Fruit fly (Drosophila melanogaster) whole organism, adult: Measurements from ENCODE around the gene mtSSB.

ENCODE experiments used
- CG11617 ChIP-seq: fragments of 200-800 bp; sonication (Bioruptor generic); optimal IDR thresholded peaks from 2 replicates; lab custom pipeline; 2017; ENCODE audit warnings: mild to moderate bottlenecking, missing biosample characterization, missing genetic modification reagents, missing genetic modification characterization
- CG12768 ChIP-seq: fragments of 200-800 bp; sonication (Bioruptor generic); optimal IDR thresholded peaks from 2 replicates; lab custom pipeline; 2017; ENCODE audit warnings: missing biosample characterization, missing genetic modification characterization, mild to moderate bottlenecking, moderate library complexity, missing genetic modification reagents
- CG14711 ChIP-seq: fragments of 200-800 bp; sonication (Bioruptor generic); optimal IDR thresholded peaks from 2 replicates; lab custom pipeline; 2018; ENCODE audit warnings: missing biosample characterization, mild to moderate bottlenecking, missing genetic modification characterization, moderate library complexity
- CG1620 ChIP-seq: fragments of 200-800 bp; sonication (Bioruptor generic); optimal IDR thresholded peaks from 2 replicates; lab custom pipeline; 2016; ENCODE audit warnings: missing biosample characterization, missing genetic modification characterization
- CG33017 ChIP-seq: fragments of 200-800 bp; sonication (Bioruptor generic); optimal IDR thresholded peaks from 2 replicates; lab custom pipeline; 2018; ENCODE audit warnings: missing biosample characterization, mild to moderate bottlenecking, missing genetic modification characterization, moderate library complexity
- CG5204 ChIP-seq: fragments of 200-800 bp; sonication (Bioruptor generic); optimal IDR thresholded peaks from 2 replicates; lab custom pipeline; 2016; ENCODE audit warnings: missing biosample characterization, missing genetic modification characterization
- CG7045 ChIP-seq: fragments of 200-800 bp; sonication (Bioruptor generic); optimal IDR thresholded peaks from 2 replicates; lab custom pipeline; 2017; ENCODE audit warnings: missing biosample characterization, mild to moderate bottlenecking, missing genetic modification characterization
- CG7101 ChIP-seq: fragments of 200-800 bp; sonication (Bioruptor generic); optimal IDR thresholded peaks from 2 replicates; lab custom pipeline; 2018; ENCODE audit warnings: missing biosample characterization, mild to moderate bottlenecking, missing genetic modification characterization, moderate library complexity
- Clk ChIP-seq: fragments of 200-800 bp; sonication (Bioruptor generic); optimal IDR thresholded peaks from 2 replicates; lab custom pipeline; 2017; ENCODE audit warnings: missing biosample characterization, missing genetic modification characterization
- Crg-1 ChIP-seq: fragments of 200-800 bp; sonication (Bioruptor generic); optimal IDR thresholded peaks from 2 replicates; lab custom pipeline; 2016; ENCODE audit warnings: missing biosample characterization, missing genetic modification characterization
- Hr96 ChIP-seq: fragments of 200-800 bp; sonication (Bioruptor generic); optimal IDR thresholded peaks from 2 replicates; lab custom pipeline; 2016; ENCODE audit warnings: missing biosample characterization, missing genetic modification characterization
- Mnt ChIP-seq: fragments of 200-800 bp; sonication (Bioruptor generic); optimal IDR thresholded peaks from 2 replicates; lab custom pipeline; 2016; ENCODE audit warnings: missing biosample characterization, mild to moderate bottlenecking, missing genetic modification characterization
- bab1 ChIP-seq: fragments of 200-800 bp; sonication (Bioruptor generic); optimal IDR thresholded peaks from 3 replicates; lab custom pipeline; 2019; ENCODE audit warnings: missing biosample characterization, mild to moderate bottlenecking, missing genetic modification characterization, moderate library complexity
- cic ChIP-seq: fragments of 200-800 bp; sonication (Bioruptor generic); optimal IDR thresholded peaks from 2 replicates; lab custom pipeline; 2017; ENCODE audit warnings: missing biosample characterization, mild to moderate bottlenecking, missing genetic modification characterization, moderate library complexity
- cnc ChIP-seq, 2 experiments: fragments of >200 bp; optimal IDR thresholded peaks; 2 replicates each; lab custom pipeline; 2017
- kay ChIP-seq: fragments of 200-800 bp; sonication (Bioruptor generic); peaks from one replicate; lab custom pipeline; 2016; ENCODE audit warnings: missing biosample characterization, missing genetic modification characterization, borderline replicate concordance
- ovo ChIP-seq: fragments of 200-800 bp; sonication (Bioruptor generic); optimal IDR thresholded peaks from 2 replicates; lab custom pipeline; 2016; ENCODE audit warnings: missing biosample characterization, missing genetic modification characterization
- pad ChIP-seq: fragments of 200-800 bp; sonication (Bioruptor generic); optimal IDR thresholded peaks from 3 replicates; lab custom pipeline; 2017; ENCODE audit warnings: missing biosample characterization, missing genetic modification characterization, mild to moderate bottlenecking, moderate library complexity, missing genetic modification reagents
- tj ChIP-seq: fragments of 200-800 bp; sonication (Bioruptor generic); optimal IDR thresholded peaks from 3 replicates; lab custom pipeline; 2017; ENCODE audit warnings: missing biosample characterization, mild to moderate bottlenecking, missing genetic modification characterization, moderate library complexity
- toe ChIP-seq: fragments of 200-800 bp; sonication (Bioruptor generic); optimal IDR thresholded peaks from 2 replicates; lab custom pipeline; 2016; ENCODE audit warnings: missing biosample characterization, missing genetic modification characterization

The mtSSB gene

DNA sequence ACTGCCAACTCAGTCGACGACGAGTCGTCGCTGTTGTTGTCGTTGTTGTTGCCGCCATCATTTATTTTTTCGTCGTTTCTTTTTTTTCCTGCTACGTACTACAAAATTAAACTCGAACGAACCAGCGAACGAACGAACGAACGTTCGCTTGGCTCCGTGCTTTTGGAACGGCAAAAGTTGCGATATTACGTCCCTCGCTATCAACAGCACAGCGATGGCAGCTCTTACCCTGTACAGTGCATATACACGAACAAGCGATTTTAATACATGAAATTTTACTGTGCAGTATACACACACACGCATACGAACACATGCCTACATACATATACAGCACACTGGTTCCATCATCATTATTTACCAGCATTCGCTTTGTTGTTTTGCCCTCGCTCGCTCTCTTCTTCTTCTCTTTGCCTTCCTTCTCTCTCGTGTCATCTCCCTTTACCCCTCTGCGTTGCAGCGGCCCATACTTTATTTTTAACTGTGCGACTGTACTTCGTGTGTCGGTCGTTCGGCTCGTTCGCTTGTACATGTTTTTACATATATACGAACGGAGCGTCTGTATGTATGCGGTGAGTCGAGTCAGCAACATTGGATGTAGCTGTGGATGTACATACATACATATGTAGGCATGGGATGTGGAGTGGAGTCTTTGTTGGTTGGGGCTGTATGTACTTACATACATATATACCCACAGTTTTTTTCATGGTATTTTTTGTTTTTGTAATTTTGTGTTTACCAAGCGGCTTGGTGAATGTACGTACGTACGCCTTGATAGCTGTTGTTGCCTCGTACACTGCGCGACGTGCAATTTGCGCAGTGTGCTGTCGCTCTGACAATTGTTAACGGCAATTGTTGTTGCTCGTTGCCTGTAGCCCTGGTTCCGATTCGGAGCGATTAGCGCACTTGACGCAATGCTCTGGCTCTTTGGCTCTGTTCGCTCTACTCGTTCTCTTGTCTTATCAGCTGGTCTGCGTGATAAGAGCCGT lies 45.1 kb upstream of the mtSSB start:
- TF ChIP-seq CG5204 (peak; percentile 70), CG7045 (peak; percentile 41), toe (GFP tag; lab: Kevin White, UChicago) (peak; percentile 69), cic (GFP tag; lab: Kevin White, UChicago) (peak; percentile 94), ovo (GFP tag; lab: Kevin White, UChicago) (peak; percentile 37), Hr96 (GFP tag; lab: Kevin White, UChicago) (peak; percentile 67), tj (peak; percentile 98), CG11617 (peak; percentile 58), kay (GFP tag; lab: Kevin White, UChicago) (peak; percentile 99), Crg-1 (peak; percentile 23), CG1620 (peak; percentile 70), Clk (peak; percentile 43), CG7101 (tag; lab: Kevin White, UChicago) (peak; percentile 64), CG12768 (GFP tag; lab: Kevin White, UChicago) (peak; percentile 72), cnc (optimal IDR thresholded peaks at IDR 0.05; lab: Kevin White, UChicago) (no peak), Mnt (GFP tag; lab: Kevin White, UChicago) (peak; percentile 84), CG33017 (peak; percentile 54), bab1 (GFP tag; lab: Kevin White, UChicago) (peak; percentile 52), pad (GFP tag; lab: Kevin White, UChicago) (peak; percentile 97), CG14711 (tag; lab: Kevin White, UChicago) (peak; percentile 47)

dm6 chr3R:16249510-16249828 lies 44.4 kb upstream of the mtSSB start:
- TF ChIP-seq tj (peak; percentile 83), CG7045 (no peak), CG33017 (peak; percentile 15), Mnt (GFP tag; lab: Kevin White, UChicago) (no peak)

dm6 chr3R:16248500-16249025 lies 43.5 kb upstream of the mtSSB start:
- TF ChIP-seq toe (GFP tag; lab: Kevin White, UChicago) (no peak), CG12768 (GFP tag; lab: Kevin White, UChicago) (no peak), cic (GFP tag; lab: Kevin White, UChicago) (no peak), CG7045 (no peak), CG5204 (no peak), Clk (no peak), Hr96 (GFP tag; lab: Kevin White, UChicago) (no peak), bab1 (GFP tag; lab: Kevin White, UChicago) (no peak), CG33017 (no peak), tj (no peak), Mnt (GFP tag; lab: Kevin White, UChicago) (no peak), Crg-1 (no peak), pad (GFP tag; lab: Kevin White, UChicago) (no peak), CG14711 (tag; lab: Kevin White, UChicago) (no peak), kay (GFP tag; lab: Kevin White, UChicago) (no peak)

DNA sequence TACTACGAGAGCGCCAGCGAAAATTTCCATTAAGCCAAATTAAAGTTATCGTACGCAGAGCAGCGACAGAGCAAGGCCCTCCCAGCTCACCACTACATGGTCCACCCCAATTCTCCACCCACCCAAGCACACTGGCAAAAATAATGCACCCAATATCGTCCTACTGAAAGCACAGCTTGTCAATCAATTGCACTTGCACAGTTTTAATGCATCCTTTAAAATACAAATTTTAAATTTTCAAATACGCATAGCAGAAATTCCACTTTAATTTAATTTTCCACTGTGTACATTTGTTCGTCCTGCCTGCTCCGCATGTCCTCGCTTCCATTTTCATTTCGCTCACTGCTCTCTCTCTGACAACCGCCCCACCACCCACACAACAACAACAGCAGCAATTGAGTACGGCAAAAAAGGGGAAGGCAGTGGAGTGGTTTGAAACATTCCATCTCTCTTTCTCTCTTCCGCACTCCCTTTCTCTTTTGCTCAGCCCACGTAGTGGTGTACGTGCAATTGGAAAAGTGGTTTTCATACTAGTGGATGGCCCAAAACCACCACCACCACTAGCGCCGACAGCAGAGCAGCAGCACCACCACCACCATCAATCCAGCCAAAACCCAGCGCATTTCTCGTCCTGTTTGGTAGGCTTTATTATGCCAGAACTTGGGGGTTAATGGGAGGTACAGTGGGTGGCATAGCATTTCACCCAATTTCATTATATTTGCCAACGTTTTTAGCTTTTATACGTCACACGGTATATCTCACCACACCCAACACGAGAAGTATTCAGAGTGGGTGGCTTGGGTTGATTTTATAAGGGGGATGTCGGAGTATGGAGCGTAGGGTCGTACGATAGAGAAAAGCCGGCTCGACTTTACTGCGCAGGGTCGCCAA lies 42.8 kb upstream of the mtSSB start:
- TF ChIP-seq CG14711 (tag; lab: Kevin White, UChicago) (peak; percentile 74), CG7045 (peak; percentile 93), bab1 (GFP tag; lab: Kevin White, UChicago) (no peak), CG5204 (peak; percentile 76), toe (GFP tag; lab: Kevin White, UChicago) (peak; percentile 91), tj (peak; percentile 15), pad (GFP tag; lab: Kevin White, UChicago) (peak; percentile 56), CG7101 (tag; lab: Kevin White, UChicago) (peak; percentile 75), CG12768 (GFP tag; lab: Kevin White, UChicago) (peak; percentile 96), CG33017 (peak; percentile 62), Clk (peak; percentile 96), ovo (GFP tag; lab: Kevin White, UChicago) (no peak), Hr96 (GFP tag; lab: Kevin White, UChicago) (peak; percentile 59), CG1620 (no peak), Mnt (GFP tag; lab: Kevin White, UChicago) (no peak), CG11617 (peak; percentile 36)

- TF ChIP-seq toe (GFP tag; lab: Kevin White, UChicago), result no peak
- no peak for TF ChIP-seq CG12768 (GFP tag; lab: Kevin White, UChicago)
- no peak for TF ChIP-seq CG11617
- no peak for TF ChIP-seq cnc (optimal IDR thresholded peaks at IDR 0.05; lab: Kevin White, UChicago)
- no peak for TF ChIP-seq Mnt (GFP tag; lab: Kevin White, UChicago)
- TF ChIP-seq kay (GFP tag; lab: Kevin White, UChicago), result no peak
- TF ChIP-seq CG14711 (tag; lab: Kevin White, UChicago), result no peak
- TF ChIP-seq CG7045, result no peak
- no peak for TF ChIP-seq pad (GFP tag; lab: Kevin White, UChicago)
- no peak for TF ChIP-seq CG1620
- TF ChIP-seq CG33017, result no peak
- no peak for TF ChIP-seq Hr96 (GFP tag; lab: Kevin White, UChicago)
Observed at dm6 chr3R:16247027-16247426, 42.0 kb upstream of the mtSSB start.
